Fruit fly (Drosophila melanogaster) Kc167 (cell line): ENCODE data around the gene Tnpo-SR.

Experiments used
- Myc ChIP-seq: fragments of >200 bp; optimal IDR thresholded peaks from 2 replicates; lab custom pipeline; 2017; ENCODE audit warnings: missing external identifiers
- Sin3A ChIP-seq: fragments of >200 bp; optimal IDR thresholded peaks from 2 replicates; lab custom pipeline; 2018; ENCODE audit warnings: missing external identifiers
- h ChIP-seq: fragments of >200 bp; optimal IDR thresholded peaks from 3 replicates; lab custom pipeline; 2018; ENCODE audit warnings: missing external identifiers
- insv ChIP-seq: fragments of >200 bp; optimal IDR thresholded peaks from 3 replicates; lab custom pipeline; 2018; ENCODE audit warnings: missing external identifiers
- psq ChIP-seq: fragments of >200 bp; optimal IDR thresholded peaks from 2 replicates; lab custom pipeline; 2017; ENCODE audit warnings: missing external identifiers
- ttk ChIP-seq: sonication (Bioruptor generic); optimal IDR thresholded peaks from 2 replicates; lab custom pipeline; 2017; ENCODE audit warnings: missing external identifiers

- no peak for TF ChIP-seq Myc (lab: Kevin White, UChicago)
- TF ChIP-seq insv: no peak
- TF ChIP-seq ttk (lab: Kevin White, UChicago): no peak
- TF ChIP-seq psq (lab: Kevin White, UChicago): no peak
- no peak for TF ChIP-seq Sin3A (lab: Kevin White, UChicago)
- no peak for TF ChIP-seq h (lab: Kevin White, UChicago)
These were observed 35.3 kb upstream of the Tnpo-SR start for dm6 chr2L:2724459-2724858.
